Worm (Caenorhabditis elegans) whole organism, L2 larva: ENCODE measurements around the gene idh-2.

Source experiments
- C34F6.9 ChIP-seq: fragments of 150-350 bp; optimal IDR thresholded peaks from 2 replicates; lab custom pipeline; 2014; ENCODE audit warnings: missing biosample characterization, missing genetic modification characterization
- F13H6.1 ChIP-seq: sonication (generic microtip); optimal IDR thresholded peaks from 2 replicates; lab custom pipeline; 2016; ENCODE audit warnings: missing genetic modification characterization, missing compliant biosample characterization
- R02D3.7 ChIP-seq: fragments of 150-350 bp; optimal IDR thresholded peaks from 2 replicates; lab custom pipeline; 2014; ENCODE audit warnings: missing biosample characterization, missing genetic modification characterization
- Y55F3AM.14 ChIP-seq: fragments of 200-800 bp; sonication (Bioruptor generic); optimal IDR thresholded peaks from 2 replicates; lab custom pipeline; 2018; ENCODE audit warnings: mild to moderate bottlenecking, missing genetic modification characterization, missing compliant biosample characterization
- ZK546.5 ChIP-seq: sonication (generic microtip); optimal IDR thresholded peaks from 2 replicates; lab custom pipeline; 2017; ENCODE audit warnings: missing biosample characterization, missing genetic modification characterization
- alr-1 ChIP-seq: fragments of 150-350 bp; optimal IDR thresholded peaks from 2 replicates; lab custom pipeline; 2014; ENCODE audit warnings: missing biosample characterization, missing genetic modification characterization
- aly-2 ChIP-seq: fragments of 150-350 bp; optimal IDR thresholded peaks from 2 replicates; lab custom pipeline; 2014; ENCODE audit warnings: missing biosample characterization, missing genetic modification characterization
- ama-1 ChIP-seq: fragments of 150-350 bp; optimal IDR thresholded peaks from 2 replicates; lab custom pipeline; 2018; ENCODE audit warnings: inconsistent platforms
- blmp-1 ChIP-seq: sonication (generic microtip); optimal IDR thresholded peaks from 2 replicates; lab custom pipeline; 2017; ENCODE audit warnings: missing genetic modification characterization, mild to moderate bottlenecking, missing compliant biosample characterization, antibody characterized with exemption, moderate library complexity; ENCODE audit not compliant: insufficient read depth
- ceh-16 ChIP-seq: fragments of 150-350 bp; optimal IDR thresholded peaks from 2 replicates; lab custom pipeline; 2014; ENCODE audit warnings: missing biosample characterization, missing genetic modification characterization
- ceh-82 ChIP-seq: fragments of 150-350 bp; optimal IDR thresholded peaks from 2 replicates; lab custom pipeline; 2014; ENCODE audit warnings: missing biosample characterization, missing genetic modification characterization
- crh-2 ChIP-seq: sonication (generic microtip); optimal IDR thresholded peaks from 2 replicates; lab custom pipeline; 2017; ENCODE audit warnings: missing biosample characterization, missing genetic modification characterization
- dmd-4 ChIP-seq: sonication (generic microtip); optimal IDR thresholded peaks from 2 replicates; lab custom pipeline; 2017; ENCODE audit warnings: missing biosample characterization, missing genetic modification characterization
- egl-27 ChIP-seq: sonication (generic microtip); optimal IDR thresholded peaks from 3 replicates; lab custom pipeline; 2017; ENCODE audit warnings: missing biosample characterization, missing genetic modification reagents, missing genetic modification characterization
- elt-1 ChIP-seq: fragments of 150-350 bp; optimal IDR thresholded peaks from 2 replicates; lab custom pipeline; 2014; ENCODE audit warnings: missing biosample characterization, missing genetic modification characterization
- elt-3 ChIP-seq: sonication (generic microtip); optimal IDR thresholded peaks from 2 replicates; lab custom pipeline; 2017; ENCODE audit warnings: missing biosample characterization, missing genetic modification characterization
- fos-1 ChIP-seq: fragments of 150-350 bp; optimal IDR thresholded peaks from 2 replicates; lab custom pipeline; 2014; ENCODE audit warnings: missing biosample characterization, missing genetic modification characterization
- gmeb-1 ChIP-seq: fragments of 150-350 bp; optimal IDR thresholded peaks from 2 replicates; lab custom pipeline; 2014; ENCODE audit warnings: missing biosample characterization, missing genetic modification characterization
- lin-11 ChIP-seq: fragments of 150-350 bp; sonication (generic microtip); optimal IDR thresholded peaks from 2 replicates; lab custom pipeline; 2014; ENCODE audit warnings: missing biosample characterization, missing genetic modification characterization, inconsistent platforms, mixed read lengths
- lin-13 ChIP-seq: fragments of 150-350 bp; optimal IDR thresholded peaks from 2 replicates; lab custom pipeline; 2014; ENCODE audit warnings: missing biosample characterization, missing genetic modification reagents, missing genetic modification characterization
- lin-39 ChIP-seq: fragments of 150-350 bp; optimal IDR thresholded peaks from 2 replicates; lab custom pipeline; 2014; ENCODE audit warnings: missing biosample characterization, missing genetic modification reagents, missing genetic modification characterization
- lsy-2 ChIP-seq, 2 experiments: fragments of 150-350 bp in 1 of 2; sonication (generic microtip) in 1 of 2; optimal IDR thresholded peaks; 2 replicates each; lab custom pipeline; 2014 to 2017; ENCODE audit warnings: missing biosample characterization in 2 of 2, missing genetic modification characterization in 2 of 2
- mab-5 ChIP-seq: fragments of 150-350 bp; optimal IDR thresholded peaks from 2 replicates; lab custom pipeline; 2014; ENCODE audit warnings: missing biosample characterization, missing genetic modification characterization
- mbf-1 ChIP-seq: sonication (generic microtip); optimal IDR thresholded peaks from 2 replicates; lab custom pipeline; 2017; ENCODE audit warnings: missing biosample characterization, missing genetic modification characterization
- mdl-1 ChIP-seq, 2 experiments: fragments of 150-350 bp in 1 of 2; sonication (generic microtip) in 1 of 2; optimal IDR thresholded peaks; 2 replicates each; lab custom pipeline; 2017; ENCODE audit warnings: missing biosample characterization in 2 of 2, missing genetic modification characterization in 2 of 2
- nhr-10 ChIP-seq: sonication (generic microtip); optimal IDR thresholded peaks from 2 replicates; lab custom pipeline; 2017; ENCODE audit warnings: missing biosample characterization, missing genetic modification characterization
- nhr-11 ChIP-seq: fragments of 150-350 bp; optimal IDR thresholded peaks from 2 replicates; lab custom pipeline; 2014; ENCODE audit warnings: missing biosample characterization, missing genetic modification characterization
- nhr-12 ChIP-seq: fragments of 150-350 bp; optimal IDR thresholded peaks from 2 replicates; lab custom pipeline; 2014; ENCODE audit warnings: missing biosample characterization, missing genetic modification characterization
- nhr-129 ChIP-seq: fragments of 150-350 bp; optimal IDR thresholded peaks from 2 replicates; lab custom pipeline; 2014; ENCODE audit warnings: missing biosample characterization, missing genetic modification characterization
- nhr-21 ChIP-seq: fragments of 150-350 bp; optimal IDR thresholded peaks from 2 replicates; lab custom pipeline; 2014; ENCODE audit warnings: missing biosample characterization, missing genetic modification characterization
- nhr-23 ChIP-seq: fragments of 150-350 bp; optimal IDR thresholded peaks from 2 replicates; lab custom pipeline; 2014; ENCODE audit warnings: missing biosample characterization, missing genetic modification reagents, missing genetic modification characterization
- nhr-237 ChIP-seq: fragments of 150-350 bp; optimal IDR thresholded peaks from 2 replicates; lab custom pipeline; 2014; ENCODE audit warnings: missing biosample characterization, missing genetic modification characterization
- nhr-25 ChIP-seq: fragments of 150-350 bp; sonication (generic microtip); optimal IDR thresholded peaks from 3 replicates; lab custom pipeline; 2014; ENCODE audit warnings: missing biosample characterization, missing genetic modification characterization
- nhr-6 ChIP-seq: fragments of 150-350 bp; optimal IDR thresholded peaks from 2 replicates; lab custom pipeline; 2014; ENCODE audit warnings: missing biosample characterization, missing genetic modification characterization
- nhr-77 ChIP-seq: fragments of 150-350 bp; optimal IDR thresholded peaks from 2 replicates; lab custom pipeline; 2014; ENCODE audit warnings: missing biosample characterization, missing genetic modification characterization
- peb-1 ChIP-seq: fragments of 150-350 bp; optimal IDR thresholded peaks from 2 replicates; lab custom pipeline; 2014; ENCODE audit warnings: missing biosample characterization, missing genetic modification characterization
- sem-4 ChIP-seq: fragments of 150-350 bp; optimal IDR thresholded peaks from 2 replicates; lab custom pipeline; 2014; ENCODE audit warnings: missing biosample characterization, missing genetic modification reagents, missing genetic modification characterization
- skn-1 ChIP-seq: sonication (generic microtip); optimal IDR thresholded peaks from 2 replicates; lab custom pipeline; 2017; ENCODE audit warnings: missing biosample characterization, missing genetic modification characterization
- sma-3 ChIP-seq: sonication (generic microtip); optimal IDR thresholded peaks from 2 replicates; lab custom pipeline; 2016; ENCODE audit warnings: missing genetic modification reagents, missing genetic modification characterization, missing compliant biosample characterization
- sma-9 ChIP-seq, 2 experiments: fragments of 150-350 bp in 1 of 2; sonication (generic microtip) in 1 of 2; optimal IDR thresholded peaks; 2 replicates each; lab custom pipeline; 2014 to 2016; ENCODE audit warnings: missing genetic modification characterization in 2 of 2, mild to moderate bottlenecking in 1 of 2, missing biosample characterization in 1 of 2, missing compliant biosample characterization in 1 of 2, missing genetic modification reagents in 1 of 2, moderate library complexity in 1 of 2
- snpc-4 ChIP-seq: fragments of 150-350 bp; optimal IDR thresholded peaks from 2 replicates; lab custom pipeline; 2014; ENCODE audit warnings: missing biosample characterization, missing genetic modification characterization
- unc-39 ChIP-seq: fragments of 150-350 bp; optimal IDR thresholded peaks from 2 replicates; lab custom pipeline; 2014; ENCODE audit warnings: missing biosample characterization, missing genetic modification characterization
- unc-55 ChIP-seq: fragments of 150-350 bp; sonication (generic microtip); optimal IDR thresholded peaks from 3 replicates; lab custom pipeline; 2014; ENCODE audit warnings: missing biosample characterization, missing genetic modification reagents, missing genetic modification characterization
- unc-62 ChIP-seq: fragments of 150-350 bp; optimal IDR thresholded peaks from 2 replicates; lab custom pipeline; 2014; ENCODE audit warnings: missing biosample characterization, missing genetic modification reagents, missing genetic modification characterization
- zag-1 ChIP-seq: fragments of 150-350 bp; optimal IDR thresholded peaks from 2 replicates; lab custom pipeline; 2014; ENCODE audit warnings: missing biosample characterization, missing genetic modification characterization
- ztf-1 ChIP-seq: fragments of 200-800 bp; sonication (Bioruptor generic); conservative IDR thresholded peaks from 2 replicates; pipeline ENCODE4 v1.3.6; 2022; ENCODE audit warnings: missing genetic modification characterization, missing compliant biosample characterization
- ztf-11 ChIP-seq: sonication (generic microtip); optimal IDR thresholded peaks from 2 replicates; lab custom pipeline; 2017; ENCODE audit warnings: missing biosample characterization, missing genetic modification characterization
- ztf-4 ChIP-seq: fragments of 150-350 bp; optimal IDR thresholded peaks from 2 replicates; lab custom pipeline; 2014; ENCODE audit warnings: missing biosample characterization, missing genetic modification characterization

Gene idh-2

ce11 chrX:11240585-11241115 lies 24.9 kb downstream of the idh-2 start, which contains the start of gene C34F6.10:
Gene C34F6.10 (minus strand): TSS chrX:11240635.
- no peak for TF ChIP-seq elt-1 (tag; lab: Kevin White, UChicago)
- TF ChIP-seq unc-62 (GFP tag; lab: Kevin White, UChicago) = no peak
- no peak for TF ChIP-seq lsy-2 (tag; optimal IDR thresholded peaks at IDR 0.05; lab: Kevin White, UChicago)
- no peak for TF ChIP-seq alr-1 (tag; lab: Kevin White, UChicago)
- TF ChIP-seq nhr-12 (tag; lab: Kevin White, UChicago) = no peak
- TF ChIP-seq nhr-77 (tag; lab: Kevin White, UChicago) = no peak
- no peak for TF ChIP-seq elt-3 (tag; lab: Kevin White, UChicago)
- TF ChIP-seq nhr-21 (tag; lab: Kevin White, UChicago) = no peak
- no peak for TF ChIP-seq crh-2 (tag; lab: Kevin White, UChicago)
- no peak for TF ChIP-seq nhr-10 (tag; lab: Kevin White, UChicago)
- TF ChIP-seq unc-39 (tag; lab: Kevin White, UChicago) = no peak
- TF ChIP-seq nhr-237 (tag; lab: Kevin White, UChicago) = no peak
- no peak for TF ChIP-seq nhr-6
- no peak for TF ChIP-seq unc-55
- TF ChIP-seq lin-11 (tag; lab: Kevin White, UChicago) = no peak
- TF ChIP-seq sma-9 (GFP tag; optimal IDR thresholded peaks at IDR 0.05; lab: Kevin White, UChicago) = no peak
- no peak for TF ChIP-seq sma-9 (tag; optimal IDR thresholded peaks at IDR 0.05; lab: Kevin White, UChicago)
- no peak for TF ChIP-seq ceh-16
- TF ChIP-seq gmeb-1 (tag; lab: Kevin White, UChicago) = no peak
- TF ChIP-seq nhr-23 = no peak
- no peak for TF ChIP-seq sma-3 (GFP tag; lab: Kevin White, UChicago)

- TF ChIP-seq F13H6.1 (tag; lab: Kevin White, UChicago) (no peak), R02D3.7 (tag; lab: Kevin White, UChicago) (no peak), nhr-23 (no peak), ZK546.5 (tag; lab: Kevin White, UChicago) (no peak), snpc-4 (tag; lab: Kevin White, UChicago) (no peak), ztf-1 (GFP tag; lab: Robert Waterston, UW) (no peak), nhr-77 (tag; lab: Kevin White, UChicago) (no peak), unc-62 (GFP tag; lab: Kevin White, UChicago) (no peak), elt-3 (tag; lab: Kevin White, UChicago) (no peak), nhr-237 (tag; lab: Kevin White, UChicago) (no peak), C34F6.9 (tag; lab: Kevin White, UChicago) (peak; percentile 57), crh-2 (tag; lab: Kevin White, UChicago) (peak; percentile 53), peb-1 (tag; lab: Kevin White, UChicago) (no peak), nhr-12 (tag; lab: Kevin White, UChicago) (no peak), nhr-10 (tag; lab: Kevin White, UChicago) (no peak), lsy-2 (tag; optimal IDR thresholded peaks at IDR 0.05; lab: Kevin White, UChicago) (peak in 1 of 2 experiments; percentile 25), mab-5 (no peak), sma-3 (GFP tag; lab: Kevin White, UChicago) (no peak), nhr-11 (tag; lab: Kevin White, UChicago) (no peak), ama-1 (lab: Kevin White, UChicago) (no peak), ztf-4 (peak; percentile 8), egl-27 (tag; lab: Kevin White, UChicago) (no peak), unc-55 (peak; percentile 77), sma-9 (GFP tag; optimal IDR thresholded peaks at IDR 0.05; lab: Kevin White, UChicago) (no peak), sma-9 (tag; optimal IDR thresholded peaks at IDR 0.05; lab: Kevin White, UChicago) (no peak), nhr-25 (tag; lab: Kevin White, UChicago) (no peak), fos-1 (tag; lab: Kevin White, UChicago) (no peak), ceh-82 (tag; lab: Kevin White, UChicago) (no peak), nhr-6 (no peak), zag-1 (tag; lab: Kevin White, UChicago) (peak; percentile 65), mdl-1 (tag; optimal IDR thresholded peaks at IDR 0.05; lab: Kevin White, UChicago) (no peak), ztf-11 (tag; lab: Kevin White, UChicago) (no peak), lin-13 (GFP tag; lab: Kevin White, UChicago) (no peak), nhr-21 (tag; lab: Kevin White, UChicago) (no peak), lin-39 (tag; lab: Kevin White, UChicago) (no peak), nhr-129 (peak; percentile 37), unc-39 (tag; lab: Kevin White, UChicago) (no peak), alr-1 (tag; lab: Kevin White, UChicago) (no peak), Y55F3AM.14 (GFP tag; lab: Kevin White, UChicago) (no peak), gmeb-1 (tag; lab: Kevin White, UChicago) (no peak), dmd-4 (tag; lab: Kevin White, UChicago) (no peak), elt-1 (tag; lab: Kevin White, UChicago) (no peak), skn-1 (tag; lab: Kevin White, UChicago) (no peak), mbf-1 (tag; lab: Kevin White, UChicago) (no peak), ceh-16 (no peak), blmp-1 (tag; lab: Kevin White, UChicago) (no peak), sem-4 (no peak), aly-2 (tag; lab: Kevin White, UChicago) (no peak), lin-11 (tag; lab: Kevin White, UChicago) (no peak)
These were observed 25.7 kb downstream of the idh-2 start for ce11 chrX:11241479-11241878.
